Worm (Caenorhabditis elegans): ENCODE results near the gene T04A8.18.

T04A8.18 gene

ce11 chrIII:4720620-4721227, 11.7 kb downstream of the T04A8.18 start, which contains the start of gene emb-5 (continued):
- peak; percentile 9 for TF ChIP-seq egl-27 (tag; optimal IDR thresholded peaks at IDR 0.05)
- TF ChIP-seq nhr-25 (tag; optimal IDR thresholded peaks at IDR 0.05) = no peak
- TF ChIP-seq alr-1 (tag; optimal IDR thresholded peaks at IDR 0.05) = no peak
- TF ChIP-seq lin-11 (tag; optimal IDR thresholded peaks at IDR 0.05) = peak; percentile 32
- TF ChIP-seq nhr-237 (tag; optimal IDR thresholded peaks at IDR 0.05) = no peak
- TF ChIP-seq ZK546.5 (tag; optimal IDR thresholded peaks at IDR 0.05) = no peak
- TF ChIP-seq ceh-82 (tag; optimal IDR thresholded peaks at IDR 0.05) = no peak
- no peak for TF ChIP-seq ztf-11 (tag; optimal IDR thresholded peaks at IDR 0.05)
- TF ChIP-seq fos-1 (tag; optimal IDR thresholded peaks at IDR 0.05) = peak; percentile 1
- TF ChIP-seq C34F6.9 (tag; optimal IDR thresholded peaks at IDR 0.05) = peak; percentile 62
- no peak for TF ChIP-seq aly-2 (tag; optimal IDR thresholded peaks at IDR 0.05)
- TF ChIP-seq nhr-77 (tag; optimal IDR thresholded peaks at IDR 0.05) = no peak
- no peak for TF ChIP-seq skn-1 (tag; optimal IDR thresholded peaks at IDR 0.05)
- no peak for TF ChIP-seq blmp-1 (tag; optimal IDR thresholded peaks at IDR 0.05; ENCODE audit: insufficient read depth)
- TF ChIP-seq nhr-23 (tag; optimal IDR thresholded peaks at IDR 0.05) = no peak
- peak; percentile 65 for TF ChIP-seq crh-2 (tag; optimal IDR thresholded peaks at IDR 0.05)
- TF ChIP-seq ceh-16 (tag; optimal IDR thresholded peaks at IDR 0.05) = no peak
- TF ChIP-seq nhr-10 (tag; optimal IDR thresholded peaks at IDR 0.05) = no peak
- TF ChIP-seq sma-3 (GFP tag; optimal IDR thresholded peaks at IDR 0.05) = peak; percentile 45

- TF ChIP-seq nhr-129 (tag; optimal IDR thresholded peaks at IDR 0.05) (peak; percentile 84), aly-2 (tag; optimal IDR thresholded peaks at IDR 0.05) (no peak), ztf-1 (GFP tag; conservative IDR thresholded peaks at IDR 0.05) (no peak), unc-55 (GFP tag; optimal IDR thresholded peaks at IDR 0.05) (peak; percentile 95), peb-1 (tag; optimal IDR thresholded peaks at IDR 0.05) (no peak), Y55F3AM.14 (GFP tag; optimal IDR thresholded peaks at IDR 0.05) (peak; percentile 27), F13H6.1 (tag; optimal IDR thresholded peaks at IDR 0.05) (peak; percentile 89), mab-5 (tag; optimal IDR thresholded peaks at IDR 0.05) (peak; percentile 88), C34F6.9 (tag; optimal IDR thresholded peaks at IDR 0.05) (peak; percentile 95), lsy-2 (tag; optimal IDR thresholded peaks at IDR 0.05) (peak; percentile 64 to 87), crh-2 (tag; optimal IDR thresholded peaks at IDR 0.05) (peak; percentile 79), lin-13 (GFP tag; optimal IDR thresholded peaks at IDR 0.05) (peak; percentile 81), sma-9 (GFP tag; optimal IDR thresholded peaks at IDR 0.05) (peak; percentile 67), sma-9 (tag; optimal IDR thresholded peaks at IDR 0.05) (no peak), mbf-1 (tag; optimal IDR thresholded peaks at IDR 0.05) (no peak), gmeb-1 (tag; optimal IDR thresholded peaks at IDR 0.05) (peak; percentile 17), lin-11 (tag; optimal IDR thresholded peaks at IDR 0.05) (peak; percentile 67), skn-1 (tag; optimal IDR thresholded peaks at IDR 0.05) (no peak), nhr-6 (tag; optimal IDR thresholded peaks at IDR 0.05) (peak; percentile 45), zag-1 (tag; optimal IDR thresholded peaks at IDR 0.05) (peak; percentile 77), sem-4 (tag; optimal IDR thresholded peaks at IDR 0.05) (peak; percentile 81), ztf-4 (tag; optimal IDR thresholded peaks at IDR 0.05) (peak; percentile 56), nhr-25 (tag; optimal IDR thresholded peaks at IDR 0.05) (no peak), egl-27 (tag; optimal IDR thresholded peaks at IDR 0.05) (peak; percentile 47), nhr-23 (tag; optimal IDR thresholded peaks at IDR 0.05) (no peak), fos-1 (tag; optimal IDR thresholded peaks at IDR 0.05) (peak; percentile 57), mdl-1 (tag; optimal IDR thresholded peaks at IDR 0.05) (peak in 1 of 2 experiments; percentile 34)
These were observed 12.7 kb downstream of the T04A8.18 start, which contains the start of gene acy-1 for ce11 chrIII:4721750-4722149. TSS of gene acy-1 (plus strand) at chrIII:4722095.

DNA sequence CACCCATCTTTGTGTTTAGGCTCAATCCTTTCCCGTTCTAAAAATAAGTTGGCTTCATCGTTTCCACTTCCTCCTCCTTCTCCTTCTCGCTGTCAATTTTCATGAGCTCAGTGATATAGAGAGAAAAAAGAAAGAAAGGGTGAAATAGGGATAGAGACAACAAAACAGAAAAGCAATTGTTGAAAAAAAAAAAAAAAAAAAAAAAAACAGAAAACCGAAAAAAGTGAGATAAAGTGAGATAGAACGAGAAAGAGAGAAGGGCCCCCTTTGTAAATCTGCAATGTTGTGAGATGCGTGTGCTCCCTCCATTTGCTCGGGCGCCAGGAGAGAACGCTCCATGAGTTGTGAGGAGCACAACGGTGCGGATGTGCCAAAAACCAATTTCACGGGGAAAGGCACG, 14.9 kb downstream of the T04A8.18 start:
- TF ChIP-seq blmp-1 (tag; optimal IDR thresholded peaks at IDR 0.05; ENCODE audit: insufficient read depth) = no peak
- TF ChIP-seq unc-55 (GFP tag; optimal IDR thresholded peaks at IDR 0.05) = peak; percentile 54
- peak; percentile 26 for TF ChIP-seq sma-9 (GFP tag; optimal IDR thresholded peaks at IDR 0.05)
- no peak for TF ChIP-seq sma-9 (tag; optimal IDR thresholded peaks at IDR 0.05)
- TF ChIP-seq lsy-2 (tag; optimal IDR thresholded peaks at IDR 0.05) = peak in 1 of 2 experiments; percentile 35
- TF ChIP-seq sem-4 (tag; optimal IDR thresholded peaks at IDR 0.05) = no peak
- TF ChIP-seq F13H6.1 (tag; optimal IDR thresholded peaks at IDR 0.05) = peak; percentile 29
- peak; percentile 77 for TF ChIP-seq C34F6.9 (tag; optimal IDR thresholded peaks at IDR 0.05)
